Fruit fly (Drosophila melanogaster): ENCODE measurements around the gene CG13314.

dm6 chr3L:9009738-9010137 is 28.1 kb downstream of the CG13314 start, which contains the start of gene CG5194:
- TF ChIP-seq CTCF (optimal IDR thresholded peaks at IDR 0.05) (no peak), CG8478 (optimal IDR thresholded peaks at IDR 0.05) (no peak)

Measured in S2 (cell line).